Fruit fly (Drosophila melanogaster): Measurements from ENCODE around the gene DNAlig3.
A peak's percentile ranks its signal among the peaks of the same experiment; 100 is the strongest.

DNAlig3 gene

dm6 chr3R:12442601-12443533, 41.2 kb upstream of the DNAlig3 start (continued):
- TF ChIP-seq CG14667 (GFP tag; IDR thresholded peaks at IDR 0.05), result no peak
- peak; percentile 60 for TF ChIP-seq Meics (GFP tag; optimal IDR thresholded peaks at IDR 0.05)
- no peak for TF ChIP-seq CG1529 (GFP tag; optimal IDR thresholded peaks at IDR 0.05)
- no peak for TF ChIP-seq toy (GFP tag; IDR thresholded peaks at IDR 0.05)
- peak; percentile 23 for TF ChIP-seq Max (GFP tag; optimal IDR thresholded peaks at IDR 0.05)
- peak; percentile 37 for TF ChIP-seq CG7556 (GFP tag; optimal IDR thresholded peaks at IDR 0.05)
- no peak for TF ChIP-seq CG4854 (GFP tag; optimal IDR thresholded peaks at IDR 0.05)
- TF ChIP-seq CG11456 (GFP tag; IDR thresholded peaks at IDR 0.05), result no peak
- no peak; the same call in 3 of the 4 replicates for TF ChIP-seq chinmo (GFP tag; IDR thresholded peaks at IDR 0.05; ENCODE audit: partially characterized antibody)
- no peak for TF ChIP-seq CG3838 (GFP tag; optimal IDR thresholded peaks at IDR 0.05)
- no peak for TF ChIP-seq dan (GFP tag; IDR thresholded peaks at IDR 0.05)
- TF ChIP-seq CG8359 (GFP tag; optimal IDR thresholded peaks at IDR 0.05; ENCODE audit: borderline replicate concordance), result no peak
- no peak for TF ChIP-seq danr (GFP tag; IDR thresholded peaks at IDR 0.05)
- 0 out of 2 replicates have a peak, but pooled peaks have one; percentile 26 for TF ChIP-seq CG14014 (GFP tag; IDR thresholded peaks at IDR 0.05)
- no peak for TF ChIP-seq wek (GFP tag; optimal IDR thresholded peaks at IDR 0.05)
- TF ChIP-seq CG10321 (GFP tag; IDR thresholded peaks at IDR 0.05), result peak; percentile 76
- peak; percentile 71 for TF ChIP-seq CG15269 (tag; optimal IDR thresholded peaks at IDR 0.05)
- TF ChIP-seq CG1647 (GFP tag; optimal IDR thresholded peaks at IDR 0.05), result no peak
- peak; percentile 54 for TF ChIP-seq gem (tag; optimal IDR thresholded peaks at IDR 0.05)
- TF ChIP-seq jigr1 (GFP tag; IDR thresholded peaks at IDR 0.05), result no peak
- 0 out of 2 replicates have a peak, but pooled peaks have one; percentile 42 for TF ChIP-seq rib (GFP tag; IDR thresholded peaks at IDR 0.05)
- no peak for TF ChIP-seq CG4328 (GFP tag; optimal IDR thresholded peaks at IDR 0.05)
- no peak for TF ChIP-seq trh (GFP tag; optimal IDR thresholded peaks at IDR 0.05)
- no peak for TF ChIP-seq z (GFP tag; IDR thresholded peaks at IDR 0.05)
- no peak for TF ChIP-seq GATAe (GFP tag; conservative IDR thresholded peaks at IDR 0.05)
- no peak for TF ChIP-seq insv (GFP tag; optimal IDR thresholded peaks at IDR 0.05)
- peak; percentile 27 for TF ChIP-seq CG8924 (tag; optimal IDR thresholded peaks at IDR 0.05)
- TF ChIP-seq hb (GFP tag; IDR thresholded peaks at IDR 0.05; ENCODE audit: partially characterized antibody), result no peak
- TF ChIP-seq CG2202 (tag; optimal IDR thresholded peaks at IDR 0.05), result no peak
- no peak for TF ChIP-seq Ets65A (GFP tag)
- TF ChIP-seq CG3065 (GFP tag; optimal IDR thresholded peaks at IDR 0.05), result no peak
- TF ChIP-seq HHEX (GFP tag; optimal IDR thresholded peaks at IDR 0.05), result peak; percentile 5
- peak; percentile 67 for TF ChIP-seq CG18599 (GFP tag; optimal IDR thresholded peaks at IDR 0.05)
- TF ChIP-seq Nf-YC (tag; optimal IDR thresholded peaks at IDR 0.05), result no peak
- TF ChIP-seq CG17361 (GFP tag; IDR thresholded peaks at IDR 0.05), result 0 out of 3 replicates have a peak, but pooled peaks have one; percentile 7
- no peak for TF ChIP-seq fd64A (GFP tag; optimal IDR thresholded peaks at IDR 0.05)
- no peak for TF ChIP-seq CG8388 (GFP tag; optimal IDR thresholded peaks at IDR 0.05)
- TF ChIP-seq unpg (GFP tag; optimal IDR thresholded peaks at IDR 0.05), result peak; percentile 34
- no peak for TF ChIP-seq CG17912 (GFP tag; optimal IDR thresholded peaks at IDR 0.05)
- no peak for TF ChIP-seq HLH54F (GFP tag; optimal IDR thresholded peaks at IDR 0.05)
- TF ChIP-seq Gsc (GFP tag; IDR thresholded peaks at IDR 0.05), result no peak
- TF ChIP-seq Ets97D (GFP tag; optimal IDR thresholded peaks at IDR 0.05), result no peak
- no peak for TF ChIP-seq CG32772 (GFP tag; IDR thresholded peaks at IDR 0.05)
- TF ChIP-seq slp2 (GFP tag; optimal IDR thresholded peaks at IDR 0.05), result no peak
- TF ChIP-seq sd (tag; optimal IDR thresholded peaks at IDR 0.05), result peak; percentile 22
- TF ChIP-seq salm (tag; optimal IDR thresholded peaks at IDR 0.05), result no peak
- no peak for TF ChIP-seq wor (GFP tag; IDR thresholded peaks at IDR 0.05)
- no peak for TF ChIP-seq bigmax (GFP tag; optimal IDR thresholded peaks at IDR 0.05)
- TF ChIP-seq CG2116 (GFP tag; optimal IDR thresholded peaks at IDR 0.05), result no peak

Measured in whole organism, embryonic.